Worm (Caenorhabditis elegans) whole organism, mixed stage, embryonic: ENCODE data around the gene ZK792.5.
A peak's percentile ranks its signal among the peaks of the same experiment; 100 is the strongest.

Experiments used
- ceh-39 ChIP-seq: fragments of 150-350 bp; optimal IDR thresholded peaks from 2 replicates; lab custom pipeline; 2014; ENCODE audit warnings: missing biosample characterization, missing genetic modification characterization
- ceh-43 ChIP-seq: fragments of 200-800 bp; sonication (Bioruptor generic); optimal IDR thresholded peaks from 2 replicates; lab custom pipeline; 2018; ENCODE audit warnings: mild to moderate bottlenecking, missing genetic modification characterization, moderate library complexity, missing compliant biosample characterization
- ceh-83 ChIP-seq: fragments of 200-800 bp; sonication (Bioruptor generic); optimal IDR thresholded peaks from 2 replicates; lab custom pipeline; 2018; ENCODE audit warnings: mild to moderate bottlenecking, missing genetic modification characterization, missing compliant biosample characterization
- ces-1 ChIP-seq: fragments of 150-350 bp; optimal IDR thresholded peaks from 2 replicates; lab custom pipeline; 2014; ENCODE audit warnings: missing biosample characterization, missing genetic modification reagents, missing genetic modification characterization
- cnd-1 ChIP-seq: fragments of 200-800 bp; sonication (Bioruptor generic); optimal IDR thresholded peaks from 2 replicates; lab custom pipeline; 2018; ENCODE audit warnings: mild to moderate bottlenecking, missing genetic modification characterization, missing compliant biosample characterization
- elt-3 ChIP-seq: fragments of 150-350 bp; optimal IDR thresholded peaks from 2 replicates; lab custom pipeline; 2014; ENCODE audit warnings: missing biosample characterization, missing genetic modification characterization
- lin-13 ChIP-seq: fragments of 150-350 bp; optimal IDR thresholded peaks from 2 replicates; lab custom pipeline; 2014; ENCODE audit warnings: missing biosample characterization, missing genetic modification characterization
- lsy-2 ChIP-seq: fragments of 150-350 bp; optimal IDR thresholded peaks from 2 replicates; lab custom pipeline; 2014; ENCODE audit warnings: missing biosample characterization, missing genetic modification characterization
- mep-1 ChIP-seq: fragments of 150-350 bp; optimal IDR thresholded peaks from 2 replicates; lab custom pipeline; 2017; ENCODE audit warnings: missing biosample characterization, missing genetic modification reagents, missing genetic modification characterization, inconsistent platforms
- mls-2 ChIP-seq: sonication (generic microtip); optimal IDR thresholded peaks from 2 replicates; lab custom pipeline; 2016; ENCODE audit warnings: mild to moderate bottlenecking, missing genetic modification characterization, moderate library complexity, missing compliant biosample characterization
- nhr-237 ChIP-seq: fragments of 150-350 bp; optimal IDR thresholded peaks from 2 replicates; lab custom pipeline; 2014; ENCODE audit warnings: missing biosample characterization, missing genetic modification characterization
- pha-4 ChIP-seq: fragments of 150-350 bp; optimal IDR thresholded peaks from 2 replicates; lab custom pipeline; 2018; ENCODE audit warnings: missing biosample characterization, missing genetic modification reagents, missing genetic modification characterization
- sem-2 ChIP-seq: fragments of 200-800 bp; sonication (Bioruptor generic); optimal IDR thresholded peaks from 2 replicates; lab custom pipeline; 2018; ENCODE audit warnings: mild to moderate bottlenecking, missing genetic modification characterization, missing compliant biosample characterization
- snpc-4 ChIP-seq: fragments of 150-350 bp; optimal IDR thresholded peaks from 2 replicates; lab custom pipeline; 2014; ENCODE audit warnings: missing biosample characterization, missing genetic modification characterization
- sptf-1 ChIP-seq: sonication (generic microtip); optimal IDR thresholded peaks from 2 replicates; lab custom pipeline; 2017; ENCODE audit warnings: mild to moderate bottlenecking, missing genetic modification characterization, moderate library complexity, missing compliant biosample characterization
- unc-120 ChIP-seq: sonication (generic microtip); optimal IDR thresholded peaks from 2 replicates; lab custom pipeline; 2017; ENCODE audit warnings: missing genetic modification characterization, missing compliant biosample characterization; ENCODE audit not compliant: poor library complexity, severe bottlenecking
- unc-39 ChIP-seq: fragments of 150-350 bp; optimal IDR thresholded peaks from 2 replicates; lab custom pipeline; 2014; ENCODE audit warnings: missing biosample characterization, missing genetic modification characterization
- zip-8 ChIP-seq: fragments of 150-350 bp; optimal IDR thresholded peaks from 2 replicates; lab custom pipeline; 2014; ENCODE audit warnings: missing biosample characterization, missing genetic modification characterization

ZK792.5 gene

ce11 chrIV:11638016-11638415 lies 49.9 kb downstream of the ZK792.5 start, which contains the start of gene rbm-17:
Gene rbm-17, plus strand, starts transcription at chrIV:11638316.
- TF ChIP-seq sptf-1: no peak
- TF ChIP-seq snpc-4 (tag; lab: Kevin White, UChicago): no peak
- TF ChIP-seq nhr-237 (tag; lab: Kevin White, UChicago): no peak
- TF ChIP-seq ceh-39 (tag; lab: Kevin White, UChicago): no peak
- no peak for TF ChIP-seq ceh-83 (GFP tag; lab: Kevin White, UChicago)
- no peak for TF ChIP-seq sem-2 (GFP tag; lab: Kevin White, UChicago)
- TF ChIP-seq, all 35 proteins: peak for 0

- TF ChIP-seq unc-39 (no peak), sem-2 (GFP tag; lab: Kevin White, UChicago) (no peak), mls-2 (tag; lab: Kevin White, UChicago) (no peak), ceh-43 (GFP tag; lab: Kevin White, UChicago) (no peak), lsy-2 (tag; lab: Kevin White, UChicago) (no peak), elt-3 (tag; lab: Kevin White, UChicago) (no peak), snpc-4 (tag; lab: Kevin White, UChicago) (no peak), zip-8 (tag; lab: Kevin White, UChicago) (no peak), cnd-1 (tag; lab: Kevin White, UChicago) (no peak)
These were observed 51.6 kb downstream of the ZK792.5 start, which contains the start of gene F58B3.6 for ce11 chrIV:11636409-11636723. Gene F58B3.6, plus strand, starts transcription at chrIV:11636648.

ce11 chrIV:11635437-11636408 lies 52.2 kb downstream of the ZK792.5 start, which contains the start of gene mars-1:
Gene mars-1, minus strand, starts transcription at chrIV:11635487.
- TF ChIP-seq unc-120 (peak; percentile 3), mls-2 (tag; lab: Kevin White, UChicago) (no peak), mep-1 (tag; lab: Kevin White, UChicago) (peak; percentile 17), ceh-39 (tag; lab: Kevin White, UChicago) (peak; percentile 66), lin-13 (tag; lab: Kevin White, UChicago) (no peak), pha-4 (tag; lab: Kevin White, UChicago) (peak; percentile 20), cnd-1 (tag; lab: Kevin White, UChicago) (no peak), lsy-2 (tag; lab: Kevin White, UChicago) (peak; percentile 60), nhr-237 (tag; lab: Kevin White, UChicago) (peak; percentile 88), sptf-1 (peak; percentile 50), ces-1 (peak; percentile 65)
